Fruit fly (Drosophila melanogaster) whole organism, wandering third instar larva: Measurements from ENCODE around the gene Noc2.

ENCODE experiments used
- Abd-B ChIP-seq: fragments of >200 bp; optimal IDR thresholded peaks from 2 replicates; lab custom pipeline; 2017; ENCODE audit warnings: missing biosample characterization, missing genetic modification characterization
- CG9705 ChIP-seq: fragments of 200-800 bp; sonication (Bioruptor generic); optimal IDR thresholded peaks from 2 replicates; lab custom pipeline; 2018; ENCODE audit warnings: missing biosample characterization, mild to moderate bottlenecking, missing genetic modification characterization
- CrebA ChIP-seq: fragments of 200-800 bp; sonication (Bioruptor generic); optimal IDR thresholded peaks from 2 replicates; lab custom pipeline; 2016; ENCODE audit warnings: missing biosample characterization, mild to moderate bottlenecking, missing genetic modification characterization, borderline replicate concordance
- Dfd ChIP-seq: fragments of >200 bp; optimal IDR thresholded peaks from 2 replicates; lab custom pipeline; 2017; ENCODE audit warnings: missing biosample characterization, missing genetic modification characterization
- Dif ChIP-seq: fragments of 200-275, 200-300 bp; sonication (Bioruptor generic); optimal IDR thresholded peaks from 2 replicates; lab custom pipeline; 2018; ENCODE audit warnings: missing biosample characterization, missing genetic modification characterization; ENCODE audit not compliant: partially characterized antibody
- GATAd ChIP-seq: sonication (Bioruptor generic); optimal IDR thresholded peaks from 2 replicates; lab custom pipeline; 2016; ENCODE audit warnings: missing biosample characterization, missing genetic modification characterization
- HLH106 ChIP-seq: fragments of 200-800 bp; optimal IDR thresholded peaks from 3 replicates; lab custom pipeline; 2019; ENCODE audit warnings: missing biosample characterization, mild to moderate bottlenecking, missing genetic modification characterization, moderate library complexity
- Hnf4 ChIP-seq: fragments of 200-800 bp; sonication (Bioruptor generic); optimal IDR thresholded peaks from 2 replicates; lab custom pipeline; 2016; ENCODE audit warnings: missing biosample characterization, mild to moderate bottlenecking, missing genetic modification characterization
- Hr78 ChIP-seq: fragments of >200 bp; optimal IDR thresholded peaks from 2 replicates; lab custom pipeline; 2017; ENCODE audit warnings: missing biosample characterization, missing genetic modification characterization
- Hr83 ChIP-seq: fragments of 200-300 bp; sonication (Bioruptor generic); optimal IDR thresholded peaks from 2 replicates; lab custom pipeline; 2016; ENCODE audit warnings: missing biosample characterization, mild to moderate bottlenecking, missing genetic modification characterization, moderate library complexity; ENCODE audit not compliant: poor library complexity, severe bottlenecking
- Jra ChIP-seq: sonication (Bioruptor generic); optimal IDR thresholded peaks from 2 replicates; lab custom pipeline; 2016; ENCODE audit warnings: missing biosample characterization, missing genetic modification characterization
- Mio ChIP-seq: sonication (Bioruptor generic); optimal IDR thresholded peaks from 2 replicates; lab custom pipeline; 2016; ENCODE audit warnings: missing biosample characterization, missing genetic modification characterization
- N ChIP-seq: fragments of >200 bp; optimal IDR thresholded peaks from 2 replicates; lab custom pipeline; 2018; ENCODE audit warnings: missing biosample characterization, missing external identifiers, missing genetic modification characterization
- Rel ChIP-seq, 2 experiments: fragments of 200-800 bp; sonication (Bioruptor generic) in 1 of 2; optimal IDR thresholded peaks; 2 replicates in 1 of 2; 3 replicates in 1 of 2; lab custom pipeline; 2016 to 2019; ENCODE audit warnings: mild to moderate bottlenecking in 2 of 2, missing biosample characterization in 2 of 2, missing genetic modification characterization in 2 of 2, moderate library complexity in 1 of 2
- Vsx2 ChIP-seq: fragments of 200-300, 225-300 bp; sonication (Bioruptor generic); optimal IDR thresholded peaks from 2 replicates; lab custom pipeline; 2018; ENCODE audit warnings: missing biosample characterization, missing genetic modification characterization; ENCODE audit not compliant: partially characterized antibody
- br ChIP-seq: fragments of 200-800 bp; sonication (Bioruptor generic); optimal IDR thresholded peaks from 2 replicates; lab custom pipeline; 2016; ENCODE audit warnings: missing biosample characterization, missing genetic modification characterization
- brk ChIP-seq: fragments of 200-800 bp; sonication (Bioruptor generic); optimal IDR thresholded peaks from 2 replicates; lab custom pipeline; 2016; ENCODE audit warnings: missing biosample characterization, mild to moderate bottlenecking, missing genetic modification characterization
- dsf ChIP-seq: sonication (Bioruptor generic); optimal IDR thresholded peaks from 2 replicates; lab custom pipeline; 2016; ENCODE audit warnings: missing biosample characterization, missing genetic modification characterization, borderline replicate concordance
- ey ChIP-seq: fragments of 200-800 bp; sonication (Bioruptor generic); optimal IDR thresholded peaks from 2 replicates; lab custom pipeline; 2016; ENCODE audit warnings: missing biosample characterization, missing genetic modification characterization
- foxo ChIP-seq, 2 experiments: fragments of 200-800 bp; sonication (Bioruptor generic); optimal IDR thresholded peaks; 2 replicates in 1 of 2; 3 replicates in 1 of 2; lab custom pipeline; 2016 to 2017; ENCODE audit warnings: missing biosample characterization in 2 of 2, missing genetic modification characterization in 2 of 2
- fru ChIP-seq: fragments of 200-800 bp; sonication (Bioruptor generic); optimal IDR thresholded peaks from 3 replicates; lab custom pipeline; 2016; ENCODE audit warnings: missing biosample characterization, mild to moderate bottlenecking, missing genetic modification characterization
- h ChIP-seq: fragments of 200-800 bp; sonication (Bioruptor generic); optimal IDR thresholded peaks from 3 replicates; lab custom pipeline; 2016; ENCODE audit warnings: missing biosample characterization, mild to moderate bottlenecking, missing genetic modification characterization
- psq ChIP-seq: fragments of 200-800 bp; sonication (Bioruptor generic); optimal IDR thresholded peaks from 3 replicates; lab custom pipeline; 2017; ENCODE audit warnings: missing biosample characterization, mild to moderate bottlenecking, missing genetic modification characterization, moderate library complexity
- rgr ChIP-seq: fragments of 200-800 bp; sonication (Bioruptor generic); optimal IDR thresholded peaks from 3 replicates; lab custom pipeline; 2016; ENCODE audit warnings: missing biosample characterization, mild to moderate bottlenecking, missing genetic modification characterization
- sage ChIP-seq: fragments of 200-800 bp; sonication (Bioruptor generic); optimal IDR thresholded peaks from 2 replicates; lab custom pipeline; 2016; ENCODE audit warnings: missing biosample characterization, mild to moderate bottlenecking, missing genetic modification characterization
- sv ChIP-seq: fragments of 200-800 bp; sonication (Bioruptor generic); optimal IDR thresholded peaks from 3 replicates; lab custom pipeline; 2016; ENCODE audit warnings: missing biosample characterization, missing genetic modification characterization
- tai ChIP-seq: sonication (Bioruptor generic); optimal IDR thresholded peaks from 2 replicates; lab custom pipeline; 2016; ENCODE audit warnings: missing biosample characterization, missing genetic modification characterization
- usp ChIP-seq: fragments of >200 bp; optimal IDR thresholded peaks from 2 replicates; lab custom pipeline; 2017; ENCODE audit warnings: missing biosample characterization, missing genetic modification characterization
- woc ChIP-seq: sonication (Bioruptor generic); optimal IDR thresholded peaks from 2 replicates; lab custom pipeline; 2016; ENCODE audit warnings: missing biosample characterization, mild to moderate bottlenecking, missing genetic modification characterization

Noc2 gene

dm6 chr2L:21187753-21188152 is 24.3 kb downstream of the Noc2 start:
- TF ChIP-seq usp (GFP tag; lab: Kevin White, UChicago) (no peak), woc (no peak), foxo (GFP tag; optimal IDR thresholded peaks at IDR 0.05; lab: Kevin White, UChicago) (no peak), psq (no peak), Abd-B (GFP tag; lab: Kevin White, UChicago) (no peak), br (GFP tag; lab: Kevin White, UChicago) (no peak), tai (GFP tag; lab: Kevin White, UChicago) (no peak), Hr83 (GFP tag; lab: Kevin White, UChicago) (no peak)

dm6 chr2L:21189273-21189781 is 25.9 kb downstream of the Noc2 start:
- TF ChIP-seq psq (no peak), Rel (GFP tag; optimal IDR thresholded peaks at IDR 0.05; lab: Kevin White, UChicago) (no peak), Rel (tag; optimal IDR thresholded peaks at IDR 0.05; lab: Kevin White, UChicago) (no peak), HLH106 (tag; lab: Kevin White, UChicago) (no peak), Dif (GFP tag; lab: Kevin White, UChicago) (no peak), CrebA (GFP tag; lab: Kevin White, UChicago) (no peak), usp (GFP tag; lab: Kevin White, UChicago) (no peak), Hnf4 (GFP tag; lab: Kevin White, UChicago) (no peak), Jra (GFP tag; lab: Kevin White, UChicago) (no peak), Hr83 (GFP tag; lab: Kevin White, UChicago) (no peak), brk (GFP tag; lab: Kevin White, UChicago) (no peak), Dfd (GFP tag; lab: Kevin White, UChicago) (no peak)
- TF ChIP-seq, all 38 proteins: peak for 0

- TF ChIP-seq br (GFP tag; lab: Kevin White, UChicago) (no peak), GATAd (GFP tag; lab: Kevin White, UChicago) (no peak), Mio (no peak), foxo (GFP tag; optimal IDR thresholded peaks at IDR 0.05; lab: Kevin White, UChicago) (peak in 1 of 2 experiments; percentile 12), dsf (GFP tag; lab: Kevin White, UChicago) (no peak), ey (peak; percentile 9), h (GFP tag; lab: Kevin White, UChicago) (peak; percentile 14), Hr78 (no peak), sv (GFP tag; lab: Kevin White, UChicago) (no peak), Hnf4 (GFP tag; lab: Kevin White, UChicago) (no peak), rgr (GFP tag; lab: Kevin White, UChicago) (peak; percentile 4)
These were observed 31.9 kb downstream of the Noc2 start for dm6 chr2L:21195331-21195730.

dm6 chr2L:21196511-21196910 is 33.1 kb downstream of the Noc2 start:
- TF ChIP-seq HLH106 (tag; lab: Kevin White, UChicago), result peak; percentile 28
- TF ChIP-seq sage (GFP tag; lab: Kevin White, UChicago), result no peak
- no peak for TF ChIP-seq N (GFP tag; lab: Kevin White, UChicago)
- peak in 1 of 2 experiments; percentile 8 for TF ChIP-seq foxo (GFP tag; optimal IDR thresholded peaks at IDR 0.05; lab: Kevin White, UChicago)
- TF ChIP-seq CG9705 (GFP tag; lab: Kevin White, UChicago), result no peak
- TF ChIP-seq fru, result peak; percentile 46
- TF ChIP-seq h (GFP tag; lab: Kevin White, UChicago), result peak; percentile 39
- no peak for TF ChIP-seq psq
- no peak for TF ChIP-seq Abd-B (GFP tag; lab: Kevin White, UChicago)
- no peak for TF ChIP-seq Dfd (GFP tag; lab: Kevin White, UChicago)
- no peak for TF ChIP-seq usp (GFP tag; lab: Kevin White, UChicago)
- TF ChIP-seq, all 38 proteins: peak for 4

dm6 chr2L:21197178-21197577 is 33.7 kb downstream of the Noc2 start:
- TF ChIP-seq fru (peak; percentile 13), CrebA (GFP tag; lab: Kevin White, UChicago) (no peak), Jra (GFP tag; lab: Kevin White, UChicago) (no peak), Vsx2 (GFP tag; lab: Kevin White, UChicago) (no peak), Hr78 (no peak), ey (peak; percentile 1), Abd-B (GFP tag; lab: Kevin White, UChicago) (no peak), woc (no peak), Mio (no peak), GATAd (GFP tag; lab: Kevin White, UChicago) (no peak), N (GFP tag; lab: Kevin White, UChicago) (no peak), foxo (GFP tag; optimal IDR thresholded peaks at IDR 0.05; lab: Kevin White, UChicago) (peak in 1 of 2 experiments; percentile 36), h (GFP tag; lab: Kevin White, UChicago) (peak; percentile 29)
- TF ChIP-seq, all 38 proteins: peak for 4
